Worm (Caenorhabditis elegans): ENCODE results near the gene F45E12.5.
A peak's percentile ranks its signal among the peaks of the same experiment; 100 is the strongest.

DNA sequence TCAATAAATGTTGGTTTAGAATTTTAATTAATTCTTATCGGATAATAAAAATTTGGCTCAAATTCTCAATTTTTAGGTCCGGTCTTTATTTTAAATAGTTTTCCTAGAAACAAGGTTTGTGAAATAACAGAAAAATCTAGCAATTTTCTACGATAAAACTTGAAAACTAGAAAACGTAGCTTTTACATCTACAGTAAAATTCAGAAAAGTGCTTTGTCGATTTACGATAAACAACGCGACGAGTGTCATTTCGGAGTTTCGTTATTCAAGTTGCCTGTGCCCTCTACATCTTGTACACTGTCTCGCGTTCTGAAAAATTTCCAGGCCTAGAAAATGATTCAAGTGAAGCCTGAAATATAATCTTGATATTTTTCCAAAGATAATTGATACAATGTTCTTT lies 46.9 kb upstream of the F45E12.5 start:
- TF ChIP-seq aha-1 (tag; optimal IDR thresholded peaks at IDR 0.05) (no peak), sox-4 (tag; optimal IDR thresholded peaks at IDR 0.05) (no peak), nhr-76 (tag; optimal IDR thresholded peaks at IDR 0.05) (no peak), zag-1 (tag; optimal IDR thresholded peaks at IDR 0.05) (no peak), nhr-11 (tag; optimal IDR thresholded peaks at IDR 0.05) (no peak), ama-1 (optimal IDR thresholded peaks at IDR 0.05) (no peak), xbp-1 (tag; optimal IDR thresholded peaks at IDR 0.05) (peak; percentile 67), lsy-2 (tag; optimal IDR thresholded peaks at IDR 0.05) (peak in 1 of 2 experiments; percentile 80)
